Worm (Caenorhabditis elegans): Measurements from ENCODE around the gene kin-15.

kin-15 gene

DNA sequence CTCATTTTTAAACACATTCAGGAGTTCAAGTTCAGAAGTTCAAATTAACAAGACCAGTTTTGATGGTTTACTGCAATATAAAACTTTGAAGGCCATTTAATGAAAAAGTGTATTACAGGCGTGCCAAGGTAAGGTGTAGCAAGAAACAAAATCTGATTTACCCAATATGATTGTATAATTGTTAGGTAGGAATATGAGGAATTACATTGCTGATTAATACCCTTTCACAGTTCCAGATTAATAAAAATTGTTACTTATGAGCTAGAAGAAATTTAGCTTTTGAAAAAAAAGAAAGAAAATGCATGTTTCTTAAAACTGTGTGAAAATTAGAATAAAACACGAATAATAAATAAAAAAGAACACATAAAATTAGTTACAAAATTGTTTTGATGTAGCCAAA lies at the start of gene kin-15:
Gene kin-15 (minus strand): TSS at position 101 of the 400 bp plus-strand sequence.
- TF ChIP-seq elt-3 (tag; optimal IDR thresholded peaks at IDR 0.05) = no peak
- no peak for TF ChIP-seq lin-32 (GFP tag; optimal IDR thresholded peaks at IDR 0.05)
- no peak for TF ChIP-seq ceh-83 (GFP tag; optimal IDR thresholded peaks at IDR 0.05)

DNA sequence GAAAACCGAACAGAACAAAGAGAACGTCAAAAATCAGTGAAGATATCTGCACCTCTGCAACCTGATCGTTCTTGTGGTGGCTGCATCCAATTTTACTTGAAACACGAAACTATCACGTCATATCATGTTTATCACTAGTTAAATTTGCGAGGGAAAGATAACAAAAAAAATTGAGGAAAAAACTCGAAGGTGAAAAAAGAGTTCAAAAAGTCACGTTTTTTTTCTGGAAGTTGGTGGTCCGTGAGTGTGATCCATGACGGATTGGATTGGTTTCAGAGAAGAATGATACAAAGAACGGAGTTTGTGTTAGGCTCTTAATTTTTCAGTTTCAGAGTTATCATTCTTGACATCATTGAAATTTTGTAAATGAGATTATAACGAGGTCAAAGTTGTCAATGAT lies 49.0 kb upstream of the kin-15 start:
- TF ChIP-seq elt-3 (tag; optimal IDR thresholded peaks at IDR 0.05) (no peak), blmp-1 (tag; optimal IDR thresholded peaks at IDR 0.05) (no peak), flh-1 (GFP tag; optimal IDR thresholded peaks at IDR 0.05) (no peak), M03D4.4 (tag; optimal IDR thresholded peaks at IDR 0.05) (no peak), ceh-43 (GFP tag; optimal IDR thresholded peaks at IDR 0.05) (no peak), nhr-28 (tag; optimal IDR thresholded peaks at IDR 0.05) (no peak), mab-5 (tag; optimal IDR thresholded peaks at IDR 0.05) (no peak), ces-1 (GFP tag; optimal IDR thresholded peaks at IDR 0.05) (no peak), sem-2 (GFP tag; optimal IDR thresholded peaks at IDR 0.05) (no peak), unc-120 (tag; optimal IDR thresholded peaks at IDR 0.05; ENCODE audit: poor library complexity, severe bottlenecking) (no peak), ham-2 (GFP tag; optimal IDR thresholded peaks at IDR 0.05) (no peak), ztf-11 (tag; optimal IDR thresholded peaks at IDR 0.05) (no peak), unc-39 (tag; optimal IDR thresholded peaks at IDR 0.05) (no peak), tbx-8 (GFP tag; optimal IDR thresholded peaks at IDR 0.05) (no peak), pha-4 (tag; optimal IDR thresholded peaks at IDR 0.05) (no peak), bed-3 (GFP tag; optimal IDR thresholded peaks at IDR 0.05) (no peak), sptf-1 (tag; optimal IDR thresholded peaks at IDR 0.05) (no peak), lin-32 (GFP tag; optimal IDR thresholded peaks at IDR 0.05) (no peak)

DNA sequence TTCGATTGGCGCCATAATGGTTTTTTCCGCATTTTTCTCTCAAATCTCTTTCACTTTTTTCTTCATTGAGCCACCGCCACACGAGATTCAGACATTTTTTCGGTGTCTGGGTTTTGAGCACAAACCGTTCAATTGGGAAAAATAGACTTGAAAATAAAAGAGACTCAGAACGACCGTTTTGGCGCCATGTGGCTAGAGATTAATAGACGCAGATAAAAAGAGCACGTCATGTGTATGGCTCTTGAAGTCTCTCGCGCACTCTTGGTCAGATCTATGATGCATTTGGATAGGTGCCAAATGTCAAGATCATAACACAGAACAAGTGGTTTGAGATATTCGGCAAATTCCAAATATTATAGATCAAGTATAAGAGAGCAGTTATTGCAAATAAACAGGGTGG lies 47.9 kb upstream of the kin-15 start:
- TF ChIP-seq tbx-8 (GFP tag; optimal IDR thresholded peaks at IDR 0.05) = no peak
- TF ChIP-seq ham-2 (GFP tag; optimal IDR thresholded peaks at IDR 0.05) = no peak
- no peak for TF ChIP-seq cnd-1 (tag; optimal IDR thresholded peaks at IDR 0.05)
- TF ChIP-seq unc-62 (GFP tag; optimal IDR thresholded peaks at IDR 0.05) = no peak
- TF ChIP-seq mab-5 (tag; optimal IDR thresholded peaks at IDR 0.05) = no peak
- TF ChIP-seq nhr-237 (tag; optimal IDR thresholded peaks at IDR 0.05) = no peak
- TF ChIP-seq hlh-1 (tag; optimal IDR thresholded peaks at IDR 0.05) = no peak
- TF ChIP-seq drap-1 (GFP tag; optimal IDR thresholded peaks at IDR 0.05) = no peak
- no peak for TF ChIP-seq ceh-43 (GFP tag; optimal IDR thresholded peaks at IDR 0.05)
- TF ChIP-seq elt-3 (tag; optimal IDR thresholded peaks at IDR 0.05) = no peak
- no peak for TF ChIP-seq blmp-1 (tag; optimal IDR thresholded peaks at IDR 0.05)
- no peak for TF ChIP-seq ces-1 (GFP tag; optimal IDR thresholded peaks at IDR 0.05)
- TF ChIP-seq lsy-2 (tag; optimal IDR thresholded peaks at IDR 0.05) = no peak
- TF ChIP-seq M03D4.4 (tag; optimal IDR thresholded peaks at IDR 0.05) = no peak
- no peak for TF ChIP-seq sem-2 (GFP tag; optimal IDR thresholded peaks at IDR 0.05)
- no peak for TF ChIP-seq ceh-83 (GFP tag; optimal IDR thresholded peaks at IDR 0.05)
- no peak for TF ChIP-seq bed-3 (GFP tag; optimal IDR thresholded peaks at IDR 0.05)

DNA sequence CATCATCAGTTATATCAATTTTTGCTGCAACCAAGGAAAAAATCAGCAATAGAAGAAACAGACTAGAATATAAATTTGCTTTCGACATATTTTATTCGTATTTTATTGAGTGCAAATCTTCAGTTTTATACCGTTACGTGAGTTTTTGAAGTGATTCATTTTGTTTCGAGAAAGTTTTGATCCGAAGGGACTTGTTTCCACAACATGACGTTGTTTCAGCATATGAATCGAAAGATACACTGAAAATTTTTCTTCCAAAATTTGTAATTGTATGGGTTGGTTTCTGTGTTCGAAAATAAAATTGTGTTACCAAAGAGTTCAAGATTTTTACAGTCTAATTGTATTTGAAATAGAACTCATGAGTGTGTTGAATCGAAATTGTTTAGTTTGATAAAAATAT lies 46.5 kb upstream of the kin-15 start, which contains the start of gene T19H5.7:
Gene T19H5.7 (minus strand): TSS at position 101 of the 400 bp plus-strand sequence.
- no peak for TF ChIP-seq pha-4 (tag; optimal IDR thresholded peaks at IDR 0.05)

DNA sequence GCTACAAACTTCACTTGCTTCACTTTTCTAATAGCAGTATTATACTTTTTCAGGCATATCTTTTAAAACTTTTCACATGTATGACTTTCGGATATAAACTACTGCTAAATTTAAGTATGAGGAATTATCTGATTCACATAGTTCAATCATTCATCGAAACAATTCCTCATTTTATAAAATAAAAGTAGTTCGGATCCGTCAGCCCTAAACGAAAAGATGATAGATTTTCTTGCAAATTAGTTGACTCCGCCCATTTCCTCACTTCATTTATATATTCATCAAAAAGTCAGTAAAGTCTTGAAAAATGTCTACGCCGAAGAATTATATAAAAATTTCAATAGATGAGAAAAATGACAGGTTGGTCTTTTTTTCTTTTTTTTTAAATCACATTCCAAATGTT lies 44.1 kb upstream of the kin-15 start, which contains the start of gene chil-27:
Gene chil-27 (plus strand): TSS at position 301 of the 400 bp plus-strand sequence.
- TF ChIP-seq M03D4.4 (tag; optimal IDR thresholded peaks at IDR 0.05) (no peak), unc-39 (tag; optimal IDR thresholded peaks at IDR 0.05) (no peak), nhr-28 (tag; optimal IDR thresholded peaks at IDR 0.05) (no peak), lin-32 (GFP tag; optimal IDR thresholded peaks at IDR 0.05) (no peak), snpc-4 (tag; optimal IDR thresholded peaks at IDR 0.05) (no peak), pha-4 (tag; optimal IDR thresholded peaks at IDR 0.05) (no peak), nhr-237 (tag; optimal IDR thresholded peaks at IDR 0.05) (no peak), mab-5 (tag; optimal IDR thresholded peaks at IDR 0.05) (no peak), elt-1 (tag; optimal IDR thresholded peaks at IDR 0.05; ENCODE audit: borderline replicate concordance, insufficient read depth) (no peak), ceh-83 (GFP tag; optimal IDR thresholded peaks at IDR 0.05) (no peak)

DNA sequence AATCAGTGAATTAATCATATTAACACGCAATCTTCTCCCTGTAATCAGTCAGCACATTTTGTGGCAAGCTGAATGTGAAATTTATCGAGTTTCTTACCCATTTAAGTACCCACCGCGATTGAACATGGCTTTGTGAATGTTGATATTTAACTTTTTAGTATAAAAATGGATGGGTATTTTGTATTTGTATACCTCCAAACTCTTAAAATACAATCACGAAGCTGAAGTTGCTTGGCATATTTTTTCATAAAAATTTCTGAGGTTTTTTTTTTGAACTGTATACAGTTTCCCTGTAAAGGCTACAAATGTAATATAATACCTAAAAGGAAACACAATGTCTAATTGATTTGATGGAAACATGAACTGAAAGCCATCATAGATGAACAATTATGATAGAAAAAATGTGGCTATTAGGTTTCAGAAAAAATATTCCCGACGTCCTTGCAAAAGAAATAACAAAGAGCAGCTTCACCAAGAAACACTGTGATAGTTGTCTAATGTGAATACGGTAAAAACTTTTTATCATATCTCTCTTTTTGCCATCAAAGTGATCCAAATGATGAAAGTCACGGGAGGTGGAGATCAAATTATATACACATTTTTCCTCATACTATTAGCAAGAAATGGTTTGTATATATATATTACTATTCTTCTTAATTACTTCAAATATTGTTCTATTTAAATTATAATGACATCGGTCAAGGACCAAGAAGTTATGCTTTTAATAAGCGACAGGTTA lies 41.0 kb upstream of the kin-15 start, which contains the start of the genes chil-25 and chil-26:
Gene chil-25 (minus strand): TSS at position 101 of the 739 bp plus-strand sequence.
Gene chil-26 (plus strand): TSS at position 689 of the 739 bp plus-strand sequence.
- TF ChIP-seq unc-62 (GFP tag; optimal IDR thresholded peaks at IDR 0.05) (no peak), unc-39 (tag; optimal IDR thresholded peaks at IDR 0.05) (no peak), ceh-83 (GFP tag; optimal IDR thresholded peaks at IDR 0.05) (no peak), nhr-237 (tag; optimal IDR thresholded peaks at IDR 0.05) (no peak)
